Worm (Caenorhabditis elegans) whole organism, mixed stage, embryonic: ENCODE data around the gene Y43F8B.15.
A peak's percentile ranks its signal among the peaks of the same experiment; 100 is the strongest.

ENCODE experiments used
- M03D4.4 ChIP-seq: sonication (generic microtip); optimal IDR thresholded peaks from 2 replicates; lab custom pipeline; 2017; ENCODE audit warnings: mild to moderate bottlenecking, missing genetic modification characterization, missing compliant biosample characterization
- bed-3 ChIP-seq: fragments of 200-800 bp; sonication (Bioruptor generic); optimal IDR thresholded peaks from 3 replicates; lab custom pipeline; 2018; ENCODE audit warnings: mild to moderate bottlenecking, missing genetic modification characterization, moderate library complexity, missing compliant biosample characterization
- blmp-1 ChIP-seq: fragments of 150-350 bp; optimal IDR thresholded peaks from 2 replicates; lab custom pipeline; 2014; ENCODE audit warnings: missing biosample characterization, missing genetic modification characterization
- ceh-39 ChIP-seq: fragments of 150-350 bp; optimal IDR thresholded peaks from 2 replicates; lab custom pipeline; 2014; ENCODE audit warnings: missing biosample characterization, missing genetic modification characterization
- ceh-43 ChIP-seq: fragments of 200-800 bp; sonication (Bioruptor generic); optimal IDR thresholded peaks from 2 replicates; lab custom pipeline; 2018; ENCODE audit warnings: mild to moderate bottlenecking, missing genetic modification characterization, moderate library complexity, missing compliant biosample characterization
- ces-1 ChIP-seq: fragments of 150-350 bp; optimal IDR thresholded peaks from 2 replicates; lab custom pipeline; 2014; ENCODE audit warnings: missing biosample characterization, missing genetic modification reagents, missing genetic modification characterization
- cnd-1 ChIP-seq: fragments of 200-800 bp; sonication (Bioruptor generic); optimal IDR thresholded peaks from 2 replicates; lab custom pipeline; 2018; ENCODE audit warnings: mild to moderate bottlenecking, missing genetic modification characterization, missing compliant biosample characterization
- drap-1 ChIP-seq: fragments of 200-800 bp; sonication (Bioruptor generic); optimal IDR thresholded peaks from 3 replicates; lab custom pipeline; 2018; ENCODE audit warnings: mild to moderate bottlenecking, missing genetic modification characterization, missing compliant biosample characterization
- elt-1 ChIP-seq: sonication (generic microtip); optimal IDR thresholded peaks from 2 replicates; lab custom pipeline; 2017; ENCODE audit warnings: missing genetic modification characterization, mild to moderate bottlenecking, missing compliant biosample characterization, antibody characterized with exemption, moderate library complexity, borderline replicate concordance; ENCODE audit not compliant: insufficient read depth
- elt-3 ChIP-seq: fragments of 150-350 bp; optimal IDR thresholded peaks from 2 replicates; lab custom pipeline; 2014; ENCODE audit warnings: missing biosample characterization, missing genetic modification characterization
- flh-1 ChIP-seq: fragments of 200-800 bp; sonication (Bioruptor generic); optimal IDR thresholded peaks from 2 replicates; lab custom pipeline; 2018; ENCODE audit warnings: mild to moderate bottlenecking, missing genetic modification characterization, moderate library complexity, missing compliant biosample characterization
- ham-2 ChIP-seq: fragments of 200-800 bp; sonication (Bioruptor generic); optimal IDR thresholded peaks from 2 replicates; lab custom pipeline; 2018; ENCODE audit warnings: mild to moderate bottlenecking, missing genetic modification characterization, missing compliant biosample characterization
- hlh-1 ChIP-seq: fragments of 150-350 bp; optimal IDR thresholded peaks from 2 replicates; lab custom pipeline; 2014; ENCODE audit warnings: missing biosample characterization, missing genetic modification reagents, missing genetic modification characterization
- lin-13 ChIP-seq: fragments of 150-350 bp; optimal IDR thresholded peaks from 2 replicates; lab custom pipeline; 2014; ENCODE audit warnings: missing biosample characterization, missing genetic modification characterization
- lin-32 ChIP-seq: fragments of 200-800 bp; sonication (Bioruptor generic); optimal IDR thresholded peaks from 2 replicates; lab custom pipeline; 2018; ENCODE audit warnings: mild to moderate bottlenecking, missing genetic modification characterization, missing compliant biosample characterization
- lsy-2 ChIP-seq: fragments of 150-350 bp; optimal IDR thresholded peaks from 2 replicates; lab custom pipeline; 2014; ENCODE audit warnings: missing biosample characterization, missing genetic modification characterization
- mab-5 ChIP-seq: fragments of 150-350 bp; optimal IDR thresholded peaks from 2 replicates; lab custom pipeline; 2014; ENCODE audit warnings: missing biosample characterization, missing genetic modification characterization
- nhr-12 ChIP-seq: fragments of 150-350 bp; optimal IDR thresholded peaks from 2 replicates; lab custom pipeline; 2014; ENCODE audit warnings: missing biosample characterization, missing genetic modification characterization
- nhr-2 ChIP-seq: fragments of 150-350 bp; optimal IDR thresholded peaks from 2 replicates; lab custom pipeline; 2014; ENCODE audit warnings: missing biosample characterization, missing genetic modification characterization
- nhr-237 ChIP-seq: fragments of 150-350 bp; optimal IDR thresholded peaks from 2 replicates; lab custom pipeline; 2014; ENCODE audit warnings: missing biosample characterization, missing genetic modification characterization
- nhr-28 ChIP-seq: fragments of 150-350 bp; optimal IDR thresholded peaks from 2 replicates; lab custom pipeline; 2014; ENCODE audit warnings: missing biosample characterization, missing genetic modification characterization
- nhr-76 ChIP-seq: sonication (generic microtip); optimal IDR thresholded peaks from 2 replicates; lab custom pipeline; 2017; ENCODE audit warnings: missing biosample characterization, missing genetic modification characterization
- pha-4 ChIP-seq: fragments of 150-350 bp; optimal IDR thresholded peaks from 2 replicates; lab custom pipeline; 2018; ENCODE audit warnings: missing biosample characterization, missing genetic modification reagents, missing genetic modification characterization
- sem-2 ChIP-seq: fragments of 200-800 bp; sonication (Bioruptor generic); optimal IDR thresholded peaks from 2 replicates; lab custom pipeline; 2018; ENCODE audit warnings: mild to moderate bottlenecking, missing genetic modification characterization, missing compliant biosample characterization
- snpc-4 ChIP-seq: fragments of 150-350 bp; optimal IDR thresholded peaks from 2 replicates; lab custom pipeline; 2014; ENCODE audit warnings: missing biosample characterization, missing genetic modification characterization
- sptf-1 ChIP-seq: sonication (generic microtip); optimal IDR thresholded peaks from 2 replicates; lab custom pipeline; 2017; ENCODE audit warnings: mild to moderate bottlenecking, missing genetic modification characterization, moderate library complexity, missing compliant biosample characterization
- tbx-8 ChIP-seq: fragments of 200-800 bp; sonication (Bioruptor generic); optimal IDR thresholded peaks from 2 replicates; lab custom pipeline; 2018; ENCODE audit warnings: mild to moderate bottlenecking, missing genetic modification characterization, moderate library complexity, missing compliant biosample characterization
- unc-120 ChIP-seq: sonication (generic microtip); optimal IDR thresholded peaks from 2 replicates; lab custom pipeline; 2017; ENCODE audit warnings: missing genetic modification characterization, missing compliant biosample characterization; ENCODE audit not compliant: poor library complexity, severe bottlenecking
- unc-39 ChIP-seq: fragments of 150-350 bp; optimal IDR thresholded peaks from 2 replicates; lab custom pipeline; 2014; ENCODE audit warnings: missing biosample characterization, missing genetic modification characterization
- unc-62 ChIP-seq: fragments of 150-350 bp; optimal IDR thresholded peaks from 2 replicates; lab custom pipeline; 2014; ENCODE audit warnings: missing biosample characterization, missing genetic modification reagents, missing genetic modification characterization
- zip-8 ChIP-seq: fragments of 150-350 bp; optimal IDR thresholded peaks from 2 replicates; lab custom pipeline; 2014; ENCODE audit warnings: missing biosample characterization, missing genetic modification characterization

Gene Y43F8B.15

ce11 chrV:19482535-19482934, 20.6 kb upstream of the Y43F8B.15 start, which contains the start of gene Y43F8B.22:
TSS of gene Y43F8B.22 (plus strand) at chrV:19482835.
- TF ChIP-seq ceh-43 (GFP tag; lab: Kevin White, UChicago), result no peak
- no peak for TF ChIP-seq unc-120
- TF ChIP-seq elt-3 (tag; lab: Kevin White, UChicago), result no peak

DNA sequence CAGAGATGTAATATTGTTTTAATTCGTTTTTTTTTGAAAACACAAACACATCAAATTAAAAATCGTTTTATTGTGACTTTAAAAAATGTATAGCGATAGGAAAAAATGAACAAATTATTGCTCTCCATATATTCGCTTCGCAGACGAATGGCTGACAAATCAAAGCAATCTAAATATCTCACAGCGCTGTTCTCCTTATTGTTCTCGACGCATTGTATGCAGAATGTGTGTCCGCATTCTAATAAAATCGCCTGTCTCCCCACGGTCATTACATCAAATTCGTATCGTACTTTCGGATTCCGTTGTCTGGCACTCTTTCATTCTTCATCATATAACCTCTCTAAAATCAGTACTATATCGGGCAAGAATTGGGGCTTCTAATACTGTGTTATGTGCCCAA, 15.9 kb upstream of the Y43F8B.15 start, which contains the start of gene Y43F8B.9:
TSS of gene Y43F8B.9 (plus strand) at position 301 of the 400 bp plus-strand sequence.
- TF ChIP-seq M03D4.4 (no peak), nhr-12 (tag; lab: Kevin White, UChicago) (no peak), nhr-76 (no peak), zip-8 (tag; lab: Kevin White, UChicago) (no peak), unc-39 (no peak), unc-62 (GFP tag; lab: Kevin White, UChicago) (no peak), ces-1 (GFP tag; lab: Kevin White, UChicago) (no peak), bed-3 (no peak), lsy-2 (tag; lab: Kevin White, UChicago) (no peak), elt-3 (tag; lab: Kevin White, UChicago) (no peak), mab-5 (no peak), snpc-4 (tag; lab: Kevin White, UChicago) (no peak), flh-1 (GFP tag; lab: Kevin White, UChicago) (no peak), elt-1 (tag; lab: Kevin White, UChicago) (no peak), pha-4 (tag; lab: Kevin White, UChicago) (no peak), blmp-1 (tag; lab: Kevin White, UChicago) (no peak), lin-32 (GFP tag; lab: Kevin White, UChicago) (no peak)

DNA sequence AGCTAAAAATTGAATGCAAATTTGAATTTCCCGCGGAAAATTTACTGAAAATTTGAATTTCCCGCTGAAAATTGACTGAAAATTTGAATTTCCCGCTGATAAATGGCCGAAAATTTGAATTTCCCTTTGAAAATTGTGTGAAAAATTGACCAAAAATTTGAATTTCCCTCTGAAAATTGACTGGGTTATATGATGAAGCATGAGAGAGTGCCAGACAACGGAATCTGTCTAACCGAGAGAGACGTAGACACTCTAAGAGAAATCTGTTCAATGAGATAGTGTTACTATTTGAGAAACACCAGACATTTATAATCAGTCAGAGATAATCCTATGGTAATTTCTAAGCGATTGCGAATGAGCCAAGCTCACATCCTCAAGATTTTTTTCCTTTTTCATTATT, 15.4 kb upstream of the Y43F8B.15 start:
- TF ChIP-seq nhr-12 (tag; lab: Kevin White, UChicago), result no peak
- TF ChIP-seq drap-1, result no peak
- TF ChIP-seq cnd-1 (tag; lab: Kevin White, UChicago), result no peak
- no peak for TF ChIP-seq nhr-76
- TF ChIP-seq tbx-8 (GFP tag; lab: Kevin White, UChicago), result no peak
- TF ChIP-seq unc-39, result no peak
- TF ChIP-seq M03D4.4, result no peak
- no peak for TF ChIP-seq ces-1 (GFP tag; lab: Kevin White, UChicago)
- no peak for TF ChIP-seq lin-32 (GFP tag; lab: Kevin White, UChicago)
- TF ChIP-seq ham-2 (GFP tag; lab: Kevin White, UChicago), result no peak
- TF ChIP-seq lin-13 (tag; lab: Kevin White, UChicago), result no peak
- TF ChIP-seq sem-2 (GFP tag; lab: Kevin White, UChicago), result no peak

- TF ChIP-seq nhr-28 (no peak), hlh-1 (tag; lab: Kevin White, UChicago) (peak; percentile 64), unc-120 (peak; percentile 29), nhr-12 (tag; lab: Kevin White, UChicago) (no peak)
Observed at ce11 chrV:19473842-19474514, 12.1 kb upstream of the Y43F8B.15 start, which contains the start of gene Y43F8B.10. TSS of gene Y43F8B.10 (plus strand) at chrV:19474464.

ce11 chrV:19470385-19470784, 8.5 kb upstream of the Y43F8B.15 start, which contains the start of gene Y43F8B.11:
TSS of gene Y43F8B.11 (plus strand) at chrV:19470685.
- TF ChIP-seq cnd-1 (tag; lab: Kevin White, UChicago) (no peak), ham-2 (GFP tag; lab: Kevin White, UChicago) (no peak), elt-1 (tag; lab: Kevin White, UChicago) (no peak), sptf-1 (no peak), ceh-43 (GFP tag; lab: Kevin White, UChicago) (no peak), blmp-1 (tag; lab: Kevin White, UChicago) (no peak), nhr-2 (tag; lab: Kevin White, UChicago) (no peak), sem-2 (GFP tag; lab: Kevin White, UChicago) (no peak), unc-39 (no peak), zip-8 (tag; lab: Kevin White, UChicago) (no peak), elt-3 (tag; lab: Kevin White, UChicago) (no peak), nhr-12 (tag; lab: Kevin White, UChicago) (no peak), nhr-237 (tag; lab: Kevin White, UChicago) (no peak), nhr-76 (no peak), hlh-1 (tag; lab: Kevin White, UChicago) (no peak), lsy-2 (tag; lab: Kevin White, UChicago) (no peak), lin-32 (GFP tag; lab: Kevin White, UChicago) (no peak), ceh-39 (tag; lab: Kevin White, UChicago) (no peak), ces-1 (GFP tag; lab: Kevin White, UChicago) (no peak), pha-4 (tag; lab: Kevin White, UChicago) (no peak)
- TF ChIP-seq, all 35 proteins: peak for 0
